Worm (Caenorhabditis elegans): ENCODE measurements around the gene C26D10.3.

Gene C26D10.3

ce11 chrII:8327450-8327849 is 2.3 kb downstream of the C26D10.3 start:
- TF ChIP-seq unc-62 (GFP tag; optimal IDR thresholded peaks at IDR 0.05 in 1 of 2) (peak in 1 of 2 experiments; percentile 94), unc-62 (tag; optimal IDR thresholded peaks at IDR 0.05) (no peak), T20F7.1 (GFP tag; optimal IDR thresholded peaks at IDR 0.05) (no peak)

DNA sequence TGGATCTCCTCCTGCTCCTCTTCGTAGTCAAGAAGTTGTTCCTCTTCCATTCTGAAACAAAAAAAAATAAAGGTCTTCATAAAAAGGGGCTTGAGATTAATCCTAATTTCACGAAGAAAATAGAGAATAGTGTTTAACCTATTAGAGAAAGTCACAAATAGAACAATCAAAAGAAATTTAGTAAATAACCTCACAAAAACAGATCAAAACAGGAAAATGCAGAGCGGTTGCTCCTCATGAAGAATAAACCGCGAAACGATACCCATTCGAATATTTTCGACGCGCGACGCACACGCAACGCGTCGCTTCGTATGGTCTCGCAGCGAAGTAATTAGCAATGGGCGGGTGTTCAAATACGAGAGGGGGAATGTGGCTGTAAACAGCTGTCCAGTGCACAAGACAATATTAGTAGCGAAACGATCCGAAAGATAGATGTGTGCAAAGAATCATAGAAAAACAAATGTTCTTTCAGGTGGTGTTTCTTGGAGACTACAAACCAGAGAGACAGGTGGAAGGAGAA is 3.7 kb downstream of the C26D10.3 start, which contains the start of gene hel-1:
Gene hel-1, minus strand, starts transcription at position 51 of the 520 bp plus-strand sequence.
- peak; percentile 42 to 88 for TF ChIP-seq lsy-2 (tag; optimal IDR thresholded peaks at IDR 0.05)
- TF ChIP-seq madf-9 (GFP tag; conservative IDR thresholded peaks at IDR 0.05): no peak
- TF ChIP-seq nhr-25 (tag; optimal IDR thresholded peaks at IDR 0.05; ENCODE audit: borderline replicate concordance, insufficient read depth): peak; percentile 30
- TF ChIP-seq lim-7 (GFP tag; IDR thresholded peaks at IDR 0.05): no peak
- TF ChIP-seq hif-1 (tag; optimal IDR thresholded peaks at IDR 0.05): peak in 1 of 2 experiments; percentile 65
- TF ChIP-seq jun-1 (tag; optimal IDR thresholded peaks at IDR 0.05): no peak
- no peak for TF ChIP-seq skn-1 (tag; optimal IDR thresholded peaks at IDR 0.05)
- no peak; the same call in 1 of the 2 replicates for TF ChIP-seq dmd-9 (GFP tag; IDR thresholded peaks at IDR 0.05)
- no peak for TF ChIP-seq ztf-7 (tag; optimal IDR thresholded peaks at IDR 0.05)
- no peak for TF ChIP-seq cey-2 (tag; optimal IDR thresholded peaks at IDR 0.05; ENCODE audit: borderline replicate concordance, insufficient read depth)
- TF ChIP-seq nhr-6 (tag; optimal IDR thresholded peaks at IDR 0.05): peak; percentile 80
- TF ChIP-seq lin-38 (GFP tag; IDR thresholded peaks at IDR 0.05): no peak
- no peak for TF ChIP-seq nhr-48 (tag; optimal IDR thresholded peaks at IDR 0.05)
- TF ChIP-seq fkh-10 (GFP tag; optimal IDR thresholded peaks at IDR 0.05): no peak
- TF ChIP-seq vab-7 (GFP tag; IDR thresholded peaks at IDR 0.05): peak; percentile 81
- no peak for TF ChIP-seq daf-19 (GFP tag; conservative IDR thresholded peaks at IDR 0.05)
- peak; percentile 82 for TF ChIP-seq hlh-11 (tag; optimal IDR thresholded peaks at IDR 0.05)
- no peak for TF ChIP-seq saeg-2 (GFP tag; IDR thresholded peaks at IDR 0.05)
- no peak for TF ChIP-seq nhr-237 (tag; optimal IDR thresholded peaks at IDR 0.05)
- TF ChIP-seq gei-8 (GFP tag; optimal IDR thresholded peaks at IDR 0.05): no peak
- TF ChIP-seq mdt-29 (GFP tag; IDR thresholded peaks at IDR 0.05): no peak
- peak; percentile 98 for TF ChIP-seq aha-1 (tag)
- no peak for TF ChIP-seq F44E2.7 (GFP tag; IDR thresholded peaks at IDR 0.05)
- no peak for TF ChIP-seq Y105C5A.15 (GFP tag; IDR thresholded peaks at IDR 0.05)
- TF ChIP-seq nhr-111 (GFP tag; optimal IDR thresholded peaks at IDR 0.05): no peak
- no peak for TF ChIP-seq zag-1 (tag; optimal IDR thresholded peaks at IDR 0.05)
- TF ChIP-seq hmg-1.1 (GFP tag; IDR thresholded peaks at IDR 0.05): peak; percentile 69
- TF ChIP-seq mes-2 (tag; optimal IDR thresholded peaks at IDR 0.05; ENCODE audit: poor library complexity, severe bottlenecking): peak; percentile 87
- TF ChIP-seq attf-4 (tag; optimal IDR thresholded peaks at IDR 0.05): no peak
- TF ChIP-seq F10B5.3 (tag; optimal IDR thresholded peaks at IDR 0.05): no peak
- no peak for TF ChIP-seq ceh-62 (tag; optimal IDR thresholded peaks at IDR 0.05)
- TF ChIP-seq zfp-2 (tag; optimal IDR thresholded peaks at IDR 0.05): peak; percentile 2
- TF ChIP-seq nhr-102 (tag; optimal IDR thresholded peaks at IDR 0.05): no peak
- no peak for TF ChIP-seq unc-39 (tag; optimal IDR thresholded peaks at IDR 0.05)
- no peak for TF ChIP-seq arid-1 (GFP tag; conservative IDR thresholded peaks at IDR 0.05)
- TF ChIP-seq snpc-1.2 (GFP tag; IDR thresholded peaks at IDR 0.05): no peak
- no peak for TF ChIP-seq mep-1 (tag; optimal IDR thresholded peaks at IDR 0.05)
- TF ChIP-seq T20F7.1 (GFP tag; optimal IDR thresholded peaks at IDR 0.05): peak; percentile 63
- TF ChIP-seq nhr-11 (tag; optimal IDR thresholded peaks at IDR 0.05): peak; percentile 91
- TF ChIP-seq php-3 (GFP tag; IDR thresholded peaks at IDR 0.05): no peak
- TF ChIP-seq daf-12 (tag; optimal IDR thresholded peaks at IDR 0.05): no peak
- TF ChIP-seq ZK337.2 (GFP tag; IDR thresholded peaks at IDR 0.05): no peak
- no peak for TF ChIP-seq lin-29 (GFP tag; IDR thresholded peaks at IDR 0.05)
- no peak for TF ChIP-seq duxl-1 (tag; optimal IDR thresholded peaks at IDR 0.05; ENCODE audit: poor library complexity)
- TF ChIP-seq daf-8 (GFP tag; IDR thresholded peaks at IDR 0.05): no peak
- no peak for TF ChIP-seq Y5F2A.4 (GFP tag; optimal IDR thresholded peaks at IDR 0.05)
- TF ChIP-seq spr-3 (GFP tag; optimal IDR thresholded peaks at IDR 0.05): no peak
